Fruit fly (Drosophila melanogaster) whole organism, embryonic: Measurements from ENCODE around the gene Csk.

ENCODE experiments used
- Bgb ChIP-seq: fragments of 200-800 bp; sonication (Bioruptor generic); IDR thresholded peaks from 2 replicates; pipeline ENCODE4 v1.3.6; 2022; ENCODE audit warnings: missing biosample characterization, missing genetic modification characterization; ENCODE audit not compliant: partially characterized antibody
- CG11504 ChIP-seq: fragments of 200-800 bp; sonication (Bioruptor generic); optimal IDR thresholded peaks from 3 replicates; lab custom pipeline; 2019; ENCODE audit warnings: missing biosample characterization, mild to moderate bottlenecking, missing genetic modification characterization, moderate library complexity
- CG12659 ChIP-seq: fragments of 200-800 bp; sonication (Bioruptor generic); optimal IDR thresholded peaks from 3 replicates; lab custom pipeline; 2017; ENCODE audit warnings: mild to moderate bottlenecking, missing biosample characterization, missing genetic modification reagents, missing genetic modification characterization
- CG13287 ChIP-seq: fragments of 200-800 bp; sonication (Bioruptor generic); IDR thresholded peaks from 2 replicates; pipeline ENCODE4 v1.3.6; 2022; ENCODE audit warnings: missing biosample characterization, missing genetic modification characterization; ENCODE audit not compliant: partially characterized antibody
- CG14441 ChIP-seq: fragments of 200-800 bp; sonication (Bioruptor generic); IDR thresholded peaks from 2 replicates; pipeline ENCODE4 v1.3.6; 2022; ENCODE audit warnings: missing biosample characterization, missing genetic modification characterization
- CG1529 ChIP-seq: fragments of 200-800 bp; sonication (Bioruptor generic); optimal IDR thresholded peaks from 3 replicates; lab custom pipeline; 2018; ENCODE audit warnings: missing biosample characterization, missing genetic modification characterization
- CG1602 ChIP-seq: fragments of 200-800 bp; sonication (Bioruptor generic); optimal IDR thresholded peaks from 3 replicates; lab custom pipeline; 2016; ENCODE audit warnings: missing biosample characterization, missing genetic modification characterization
- CG16813 ChIP-seq: fragments of 200-800 bp; sonication (Bioruptor generic); IDR thresholded peaks from 3 replicates; pipeline ENCODE4 v1.3.6; 2022; ENCODE audit warnings: missing biosample characterization, missing genetic modification characterization; ENCODE audit not compliant: partially characterized antibody
- CG18764 ChIP-seq: fragments of 200-800 bp; sonication (Bioruptor generic); optimal IDR thresholded peaks from 3 replicates; lab custom pipeline; 2016; ENCODE audit warnings: missing biosample characterization, missing genetic modification characterization
- CG2678 ChIP-seq: fragments of 200-800 bp; sonication (Bioruptor generic); optimal IDR thresholded peaks from 3 replicates; lab custom pipeline; 2019; ENCODE audit warnings: missing biosample characterization, mild to moderate bottlenecking, missing genetic modification characterization, moderate library complexity
- CG30403 ChIP-seq: fragments of 200-800 bp; sonication (Bioruptor generic); optimal IDR thresholded peaks from 3 replicates; lab custom pipeline; 2016; ENCODE audit warnings: missing biosample characterization, missing genetic modification characterization
- CG34422 ChIP-seq: fragments of 200-800 bp; sonication (Bioruptor generic); IDR thresholded peaks from 3 replicates; pipeline ENCODE4 v1.3.6; 2022; ENCODE audit warnings: missing biosample characterization, missing genetic modification characterization
- CG3838 ChIP-seq: fragments of 200-800 bp; sonication (Bioruptor generic); optimal IDR thresholded peaks from 3 replicates; lab custom pipeline; 2016; ENCODE audit warnings: missing biosample characterization, missing genetic modification characterization
- CG4424 ChIP-seq: fragments of 200-800 bp; sonication (Bioruptor generic); optimal IDR thresholded peaks from 3 replicates; lab custom pipeline; 2016; ENCODE audit warnings: missing biosample characterization, missing genetic modification characterization
- CG6272 ChIP-seq: fragments of 200-800 bp; sonication (Bioruptor generic); IDR thresholded peaks from 2 replicates; pipeline ENCODE4 v1.3.6; 2022; ENCODE audit warnings: missing biosample characterization, missing genetic modification characterization
- CG8089 ChIP-seq: fragments of 200-800 bp; sonication (Bioruptor generic); optimal IDR thresholded peaks from 3 replicates; lab custom pipeline; 2016; ENCODE audit warnings: missing biosample characterization, missing genetic modification characterization
- CG8281 ChIP-seq: fragments of 200-800 bp; sonication (Bioruptor generic); optimal IDR thresholded peaks from 2 replicates; lab custom pipeline; 2018; ENCODE audit warnings: missing biosample characterization, mild to moderate bottlenecking, missing genetic modification characterization, moderate library complexity
- CG8924 ChIP-seq: fragments of 200-800 bp; optimal IDR thresholded peaks from 3 replicates; lab custom pipeline; 2019; ENCODE audit warnings: missing biosample characterization, mild to moderate bottlenecking, missing genetic modification characterization, moderate library complexity
- CG9609 ChIP-seq: fragments of 200-800 bp; sonication (Bioruptor generic); optimal IDR thresholded peaks from 3 replicates; lab custom pipeline; 2016; ENCODE audit warnings: missing biosample characterization, missing genetic modification characterization
- CG9727 ChIP-seq: fragments of 200-800 bp; sonication (Bioruptor generic); optimal IDR thresholded peaks from 3 replicates; lab custom pipeline; 2017; ENCODE audit warnings: missing biosample characterization, mild to moderate bottlenecking, missing genetic modification characterization
- CG9797 ChIP-seq: fragments of 200-800 bp; sonication (Bioruptor generic); optimal IDR thresholded peaks from 3 replicates; lab custom pipeline; 2018; ENCODE audit warnings: missing biosample characterization, mild to moderate bottlenecking, missing genetic modification characterization
- D19B ChIP-seq: fragments of 200-800 bp; sonication (Bioruptor generic); optimal IDR thresholded peaks from 2 replicates; lab custom pipeline; 2017; ENCODE audit warnings: missing biosample characterization, mild to moderate bottlenecking, missing genetic modification characterization
- Dbx ChIP-seq: fragments of 200-800 bp; sonication (Bioruptor generic); IDR thresholded peaks from 3 replicates; pipeline ENCODE4 v1.3.6; 2022; ENCODE audit warnings: missing biosample characterization, missing genetic modification characterization
- Ets65A ChIP-seq: fragments of 200-800 bp; sonication (Bioruptor generic); peaks from one replicate; lab custom pipeline; 2016; ENCODE audit warnings: missing biosample characterization, missing genetic modification characterization
- Ets97D ChIP-seq: fragments of 200-800 bp; sonication (Bioruptor generic); optimal IDR thresholded peaks from 3 replicates; lab custom pipeline; 2016; ENCODE audit warnings: missing biosample characterization, missing genetic modification characterization
- Hr51 ChIP-seq, 2 experiments: fragments of 200-800 bp; sonication (Bioruptor generic); optimal IDR thresholded peaks; 2 replicates in 1 of 2; 3 replicates in 1 of 2; lab custom pipeline; 2016 to 2018; ENCODE audit warnings: missing biosample characterization in 2 of 2, missing genetic modification characterization in 2 of 2, mild to moderate bottlenecking in 1 of 2, moderate library complexity in 1 of 2
- Hsf ChIP-seq: fragments of 200-800 bp; sonication (Bioruptor generic); optimal IDR thresholded peaks from 3 replicates; lab custom pipeline; 2016; ENCODE audit warnings: missing biosample characterization, missing genetic modification characterization
- Lhr ChIP-seq: fragments of 200-800 bp; sonication (Bioruptor generic); optimal IDR thresholded peaks from 3 replicates; lab custom pipeline; 2017; ENCODE audit warnings: mild to moderate bottlenecking, missing biosample characterization, missing genetic modification reagents, missing genetic modification characterization
- MESR4 ChIP-seq: fragments of 200-800 bp; sonication (Bioruptor generic); optimal IDR thresholded peaks from 2 replicates; lab custom pipeline; 2018; ENCODE audit warnings: missing biosample characterization, mild to moderate bottlenecking, missing genetic modification characterization, moderate library complexity
- Max ChIP-seq: fragments of 200-800 bp; sonication (Bioruptor generic); optimal IDR thresholded peaks from 2 replicates; lab custom pipeline; 2016; ENCODE audit warnings: missing biosample characterization, mild to moderate bottlenecking, missing genetic modification characterization
- Ssrp ChIP-seq: fragments of 200-800 bp; sonication (Bioruptor generic); optimal IDR thresholded peaks from 2 replicates; lab custom pipeline; 2018; ENCODE audit warnings: missing biosample characterization, mild to moderate bottlenecking, missing genetic modification characterization, moderate library complexity
- YL-1 ChIP-seq: fragments of 200-800 bp; sonication (Bioruptor generic); optimal IDR thresholded peaks from 3 replicates; lab custom pipeline; 2017; ENCODE audit warnings: missing biosample characterization, mild to moderate bottlenecking, missing genetic modification characterization
- abd-A ChIP-seq: fragments of 200-800 bp; sonication (Bioruptor generic); optimal IDR thresholded peaks from 3 replicates; lab custom pipeline; 2019; ENCODE audit warnings: missing biosample characterization, mild to moderate bottlenecking, missing genetic modification characterization, moderate library complexity
- bab2 ChIP-seq: fragments of 200-800 bp; sonication (Bioruptor generic); optimal IDR thresholded peaks from 2 replicates; lab custom pipeline; 2016; ENCODE audit warnings: missing biosample characterization, missing genetic modification characterization
- br ChIP-seq: fragments of >200 bp; optimal IDR thresholded peaks from 2 replicates; lab custom pipeline; 2017
- cg ChIP-seq: fragments of 200-800 bp; sonication (Bioruptor generic); optimal IDR thresholded peaks from 3 replicates; lab custom pipeline; 2019; ENCODE audit warnings: missing biosample characterization, mild to moderate bottlenecking, missing genetic modification characterization, moderate library complexity
- dan ChIP-seq: fragments of 200-800 bp; sonication (Bioruptor generic); IDR thresholded peaks from 2 replicates; pipeline ENCODE4 v1.3.6; 2022; ENCODE audit warnings: missing biosample characterization, missing genetic modification characterization
- gem ChIP-seq: fragments of 200-800 bp; sonication (Bioruptor generic); optimal IDR thresholded peaks from 2 replicates; lab custom pipeline; 2019; ENCODE audit warnings: missing biosample characterization, mild to moderate bottlenecking, missing genetic modification characterization, moderate library complexity
- grau ChIP-seq: fragments of 200-800 bp; optimal IDR thresholded peaks from 3 replicates; lab custom pipeline; 2019; ENCODE audit warnings: missing biosample characterization, mild to moderate bottlenecking, missing genetic modification characterization, moderate library complexity
- hb ChIP-seq: fragments of 200-800 bp; sonication (Bioruptor generic); IDR thresholded peaks from 3 replicates; pipeline ENCODE4 v1.3.6; 2022; ENCODE audit warnings: missing biosample characterization, missing genetic modification characterization; ENCODE audit not compliant: partially characterized antibody
- inv ChIP-seq: fragments of 200-800 bp; sonication (Bioruptor generic); IDR thresholded peaks from 2 replicates; pipeline ENCODE4 v1.3.6; 2022; ENCODE audit warnings: missing biosample characterization, missing genetic modification characterization; ENCODE audit not compliant: partially characterized antibody
- lov ChIP-seq, 2 experiments: fragments of 200-800 bp in 1 of 2; fragments of >200 bp in 1 of 2; sonication (Bioruptor generic) in 1 of 2; IDR thresholded peaks in 1 of 2; optimal IDR thresholded peaks in 1 of 2; 2 replicates in 1 of 2; 3 replicates in 1 of 2; pipeline versions ENCODE4 v1.3.6 to Lab custom; 2017 to 2022; ENCODE audit warnings: missing biosample characterization in 1 of 2, missing genetic modification characterization in 1 of 2
- mam ChIP-seq: fragments of 200-800 bp; sonication (Bioruptor generic); optimal IDR thresholded peaks from 3 replicates; lab custom pipeline; 2016; ENCODE audit warnings: missing biosample characterization, missing genetic modification characterization
- nerfin-1 ChIP-seq: fragments of 200-800 bp; sonication (Bioruptor generic); optimal IDR thresholded peaks from 3 replicates; lab custom pipeline; 2019; ENCODE audit warnings: missing biosample characterization, mild to moderate bottlenecking, missing genetic modification characterization, moderate library complexity
- pan ChIP-seq, 4 experiments: fragments of >200 bp in 3 of 4; fragments of 200-800 bp in 1 of 4; sonication (Bioruptor generic) in 1 of 4; optimal IDR thresholded peaks in 3 of 4; IDR thresholded peaks in 1 of 4; 2 replicates each; pipeline versions ENCODE4 v1.3.6 to Lab custom; 2017 to 2022; ENCODE audit warnings: missing biosample characterization in 2 of 4, missing genetic modification characterization in 2 of 4, mixed read lengths in 1 of 4
- pfk ChIP-seq: fragments of 200-800 bp; sonication (Bioruptor generic); optimal IDR thresholded peaks from 2 replicates; lab custom pipeline; 2018; ENCODE audit warnings: missing biosample characterization, mild to moderate bottlenecking, missing genetic modification characterization, moderate library complexity
- phol ChIP-seq: fragments of 200-800 bp; sonication (Bioruptor generic); optimal IDR thresholded peaks from 3 replicates; lab custom pipeline; 2018; ENCODE audit warnings: missing biosample characterization, mild to moderate bottlenecking, missing genetic modification characterization, moderate library complexity
- slp2 ChIP-seq: fragments of 200-800 bp; sonication (Bioruptor generic); optimal IDR thresholded peaks from 2 replicates; lab custom pipeline; 2016; ENCODE audit warnings: missing biosample characterization, missing genetic modification characterization

The Csk gene

DNA sequence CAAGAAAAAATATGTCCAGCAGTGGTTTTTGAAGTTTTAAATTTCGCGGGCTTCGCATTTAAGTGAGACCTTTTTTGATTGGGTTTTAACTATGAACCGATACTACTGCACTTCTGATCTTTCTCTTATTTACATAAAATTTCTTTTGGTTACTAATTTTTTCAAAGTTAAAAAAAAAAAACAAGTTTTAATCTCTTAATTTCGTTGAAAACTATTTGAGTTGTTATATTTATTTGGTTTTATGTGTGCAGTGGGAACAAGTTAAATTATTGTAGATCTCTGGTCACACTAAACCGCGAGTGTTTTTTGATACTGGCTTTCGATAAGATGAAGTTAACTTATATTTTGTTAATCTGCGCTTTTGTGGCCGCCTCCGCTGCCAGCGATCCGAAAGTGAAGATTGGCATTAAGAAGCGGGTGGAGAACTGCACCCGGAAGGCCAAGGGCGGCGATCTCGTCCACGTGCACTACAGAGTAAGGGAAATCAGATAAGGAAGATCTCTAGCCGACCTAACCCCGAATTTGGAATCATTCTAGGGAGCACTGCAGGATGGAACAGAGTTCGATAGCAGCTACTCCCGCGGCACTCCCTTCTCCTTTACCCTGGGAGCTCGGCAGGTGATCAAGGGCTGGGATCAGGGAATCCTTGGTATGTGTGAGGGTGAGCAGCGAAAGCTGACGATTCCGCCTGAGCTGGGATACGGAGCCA is 23.6 kb upstream of the Csk start, which contains the start of gene CG14715 (continued):
- TF ChIP-seq mam, result peak; percentile 44
- TF ChIP-seq Ssrp (tag; lab: Kevin White, UChicago), result peak; percentile 47
- TF ChIP-seq CG9609 (GFP tag; lab: Kevin White, UChicago), result peak; percentile 34
- TF ChIP-seq pfk (GFP tag; lab: Kevin White, UChicago), result no peak
- peak; percentile 67 for TF ChIP-seq YL-1
- peak; percentile 80 for TF ChIP-seq CG9797
- TF ChIP-seq CG1529 (GFP tag; lab: Kevin White, UChicago), result no peak
- TF ChIP-seq CG8281 (tag; lab: Kevin White, UChicago), result no peak
- peak; percentile 33 for TF ChIP-seq CG1602 (GFP tag; lab: Kevin White, UChicago)
- TF ChIP-seq slp2, result peak; percentile 14
- TF ChIP-seq CG3838 (GFP tag; lab: Kevin White, UChicago), result no peak
- peak; percentile 85 for TF ChIP-seq Ets65A
- peak; percentile 30 for TF ChIP-seq CG9727
- no peak for TF ChIP-seq CG6272 (GFP tag; lab: Robert Waterston, UW)
- TF ChIP-seq Ets97D (GFP tag; lab: Kevin White, UChicago), result peak; percentile 53
- TF ChIP-seq nerfin-1 (tag; lab: Kevin White, UChicago), result peak; percentile 17
- peak; percentile 72 for TF ChIP-seq CG30403 (GFP tag; lab: Kevin White, UChicago)
- TF ChIP-seq MESR4 (GFP tag; lab: Kevin White, UChicago), result peak; percentile 49
- TF ChIP-seq bab2, result peak; percentile 43
- TF ChIP-seq CG8089 (GFP tag; lab: Kevin White, UChicago), result no peak
- TF ChIP-seq CG14441 (GFP tag; lab: Robert Waterston, UW), result peak; percentile 63
- TF ChIP-seq CG18764 (GFP tag; lab: Kevin White, UChicago), result peak; percentile 8
- TF ChIP-seq pan (optimal IDR thresholded peaks at IDR 0.05; lab: Kevin White, UChicago), result no peak
- TF ChIP-seq pan (GFP tag; optimal IDR thresholded peaks at IDR 0.05 in 1 of 2, IDR thresholded peaks at IDR 0.05 in 1 of 2), result peak in 1 of 2 experiments; percentile 58
- TF ChIP-seq CG12659 (GFP tag; lab: Kevin White, UChicago), result peak; percentile 57
- no peak for TF ChIP-seq D19B (GFP tag; lab: Kevin White, UChicago)
- peak; percentile 72 for TF ChIP-seq gem
- TF ChIP-seq Dbx, result no peak
- TF ChIP-seq CG13287 (GFP tag; lab: Robert Waterston, UW), result peak; percentile 72
- peak; percentile 42 for TF ChIP-seq CG2678
- peak; percentile 21 for TF ChIP-seq grau
- peak; percentile 17 for TF ChIP-seq CG8924 (tag; lab: Kevin White, UChicago)
- no peak for TF ChIP-seq abd-A (tag; lab: Kevin White, UChicago)
- no peak for TF ChIP-seq cg (GFP tag; lab: Kevin White, UChicago)
- TF ChIP-seq CG11504 (tag; lab: Kevin White, UChicago), result peak; percentile 74
- no peak for TF ChIP-seq dan
- no peak for TF ChIP-seq CG4424 (GFP tag; lab: Kevin White, UChicago)
- TF ChIP-seq lov (optimal IDR thresholded peaks at IDR 0.05; lab: Kevin White, UChicago), result no peak
- no peak for TF ChIP-seq lov (GFP tag; IDR thresholded peaks at IDR 0.05; lab: Robert Waterston, UW)
- peak; percentile 59 for TF ChIP-seq Hsf
- TF ChIP-seq CG16813 (GFP tag; lab: Robert Waterston, UW), result peak; percentile 58
- peak in 1 of 2 experiments; percentile 50 for TF ChIP-seq Hr51 (GFP tag; optimal IDR thresholded peaks at IDR 0.05; lab: Kevin White, UChicago)
- 0 out of 2 replicates have a peak, but pooled peaks have one; percentile 28 for TF ChIP-seq Bgb
- TF ChIP-seq CG34422 (GFP tag; lab: Robert Waterston, UW), result no peak
- no peak for TF ChIP-seq hb (GFP tag; lab: Robert Waterston, UW)
- peak; percentile 46 for TF ChIP-seq inv (GFP tag; lab: Robert Waterston, UW)
- peak; percentile 71 for TF ChIP-seq phol (tag; lab: Kevin White, UChicago)
- TF ChIP-seq Lhr, result peak; percentile 89
- TF ChIP-seq Max, result peak; percentile 29
- no peak for TF ChIP-seq br (lab: Kevin White, UChicago)
